Worm (Caenorhabditis elegans): ENCODE data around the gene slc-17.5.

DNA sequence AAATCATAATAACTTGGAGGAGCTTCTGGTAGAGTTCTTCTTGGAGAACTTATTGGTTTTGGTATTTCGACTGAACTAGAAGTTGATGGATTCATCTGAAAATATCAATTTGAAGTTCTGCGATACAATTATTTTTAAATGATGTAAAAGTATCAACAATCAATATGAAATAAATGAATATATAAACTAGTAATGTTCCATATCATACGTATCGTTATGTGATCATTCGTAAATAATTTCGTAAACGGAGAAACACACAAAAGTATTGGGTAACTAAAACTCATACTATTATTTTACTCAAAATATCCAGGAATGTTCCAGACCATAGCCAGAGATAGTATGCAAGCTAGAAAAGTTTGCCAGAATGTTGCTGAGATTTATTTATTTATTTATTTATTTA, 21.7 kb upstream of the slc-17.5 start, which contains the start of gene W02D7.8:
- no peak for TF ChIP-seq pha-4 (tag; optimal IDR thresholded peaks at IDR 0.05)
- no peak for TF ChIP-seq snpc-4 (tag; optimal IDR thresholded peaks at IDR 0.05)
- no peak for TF ChIP-seq nhr-23 (tag; optimal IDR thresholded peaks at IDR 0.05)
- TF ChIP-seq lin-39 (tag; optimal IDR thresholded peaks at IDR 0.05) = no peak
- TF ChIP-seq elt-3 (tag; optimal IDR thresholded peaks at IDR 0.05) = no peak
- TF ChIP-seq nhr-237 (tag; optimal IDR thresholded peaks at IDR 0.05) = no peak
- no peak for TF ChIP-seq tbx-2 (tag; optimal IDR thresholded peaks at IDR 0.05)
- TF ChIP-seq ceh-28 (tag; optimal IDR thresholded peaks at IDR 0.05) = no peak
- no peak for TF ChIP-seq unc-39 (tag; optimal IDR thresholded peaks at IDR 0.05)
- TF ChIP-seq ceh-82 (tag; optimal IDR thresholded peaks at IDR 0.05) = no peak
- no peak for TF ChIP-seq nhr-77 (tag; optimal IDR thresholded peaks at IDR 0.05)
- TF ChIP-seq skn-1 (tag; optimal IDR thresholded peaks at IDR 0.05) = no peak

Measured in whole organism, L3 larva.